Worm (Caenorhabditis elegans): Measurements from ENCODE around the gene Y27F2A.9.
"Not testable (repeated sequence)": the region's sequence is repeated elsewhere in the genome, so short reads cannot be mapped to it uniquely, and the experiment has no call there.

The Y27F2A.9 gene

DNA sequence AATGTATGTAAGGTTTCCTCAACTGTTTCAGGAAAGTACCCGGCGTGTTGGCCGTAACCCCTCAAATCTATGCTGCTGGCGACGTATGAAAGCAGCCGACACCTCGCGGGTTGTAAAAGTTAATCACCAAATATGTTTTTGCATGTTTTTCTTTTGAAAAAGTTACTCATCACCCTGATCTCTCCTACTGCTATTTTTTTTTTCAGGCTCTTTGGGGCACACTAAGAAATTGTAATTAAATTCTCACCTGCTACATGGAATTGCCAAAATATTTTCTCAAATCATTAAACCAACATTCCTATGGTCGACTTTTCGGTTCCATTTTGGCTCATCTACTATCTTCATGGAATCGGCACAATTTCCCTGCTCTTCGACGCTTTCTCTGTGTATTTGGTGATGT lies 6.6 kb downstream of the Y27F2A.9 start, which contains the start of gene sri-78:
Gene sri-78, plus strand, starts transcription at position 301 of the 400 bp plus-strand sequence.
- TF ChIP-seq pqm-1 (tag; optimal IDR thresholded peaks at IDR 0.05); hlh-13 (GFP tag; optimal IDR thresholded peaks at IDR 0.05); ceh-22 (tag; optimal IDR thresholded peaks at IDR 0.05): not testable (repeated sequence)

DNA sequence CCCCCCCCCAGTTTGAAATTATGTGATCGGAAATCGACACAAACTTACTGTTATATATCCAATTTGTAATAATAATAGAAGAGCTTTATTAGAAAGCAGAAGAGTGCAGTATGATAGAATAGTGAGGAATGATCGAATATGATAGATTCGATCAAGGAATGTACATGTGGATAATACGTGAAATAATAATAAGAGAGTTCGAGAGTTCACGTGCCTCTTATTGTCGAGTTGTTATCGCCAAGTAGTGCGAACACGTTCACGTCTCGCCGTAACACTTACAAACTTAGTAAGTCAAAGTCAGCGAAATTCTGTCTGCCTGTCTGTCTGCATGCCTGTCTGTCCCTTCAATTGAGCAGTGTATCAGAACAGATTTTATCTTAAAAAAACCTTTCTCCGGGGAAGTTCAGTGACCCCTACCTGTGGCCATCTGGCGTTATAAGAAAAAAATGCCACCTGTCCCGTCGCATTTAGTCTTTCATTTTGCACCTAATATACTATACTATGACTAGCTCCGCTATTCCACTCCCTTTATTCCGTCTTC lies 8.1 kb downstream of the Y27F2A.9 start, which contains the start of the genes Y27F2A.6 and Y27F2A.8:
Gene Y27F2A.6, minus strand, starts transcription at position 101 of the 541 bp plus-strand sequence.
Gene Y27F2A.8, plus strand, starts transcription at position 491 of the 541 bp plus-strand sequence.
- not testable (repeated sequence) for TF ChIP-seq K09A11.1 (tag; optimal IDR thresholded peaks at IDR 0.05; ENCODE audit: insufficient read depth); dve-1 (tag; optimal IDR thresholded peaks at IDR 0.05); ref-2 (tag; optimal IDR thresholded peaks at IDR 0.05)

DNA sequence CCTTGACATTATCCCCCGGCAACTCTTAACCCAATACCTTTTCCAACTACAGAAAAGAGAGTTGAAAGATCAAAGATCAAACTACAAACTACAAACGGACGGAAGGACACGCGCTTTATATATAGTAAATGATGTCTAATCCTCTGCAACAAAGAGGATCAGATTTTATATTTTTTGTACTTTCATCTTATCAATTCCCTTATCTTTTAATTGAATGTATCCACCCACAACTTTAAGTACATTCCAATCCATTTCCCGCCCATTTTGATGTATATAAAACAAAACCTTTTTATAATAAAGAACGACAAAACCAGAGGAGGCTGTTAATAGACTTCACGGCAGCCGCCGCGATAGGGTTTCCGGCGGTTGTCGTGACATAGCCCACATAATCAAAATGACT lies 13.8 kb downstream of the Y27F2A.9 start, which contains the start of gene sri-40:
Gene sri-40, plus strand, starts transcription at position 301 of the 400 bp plus-strand sequence.
- TF ChIP-seq fkh-6, syd-9, hlh-6 (tag; optimal IDR thresholded peaks at IDR 0.05): not testable (repeated sequence)

DNA sequence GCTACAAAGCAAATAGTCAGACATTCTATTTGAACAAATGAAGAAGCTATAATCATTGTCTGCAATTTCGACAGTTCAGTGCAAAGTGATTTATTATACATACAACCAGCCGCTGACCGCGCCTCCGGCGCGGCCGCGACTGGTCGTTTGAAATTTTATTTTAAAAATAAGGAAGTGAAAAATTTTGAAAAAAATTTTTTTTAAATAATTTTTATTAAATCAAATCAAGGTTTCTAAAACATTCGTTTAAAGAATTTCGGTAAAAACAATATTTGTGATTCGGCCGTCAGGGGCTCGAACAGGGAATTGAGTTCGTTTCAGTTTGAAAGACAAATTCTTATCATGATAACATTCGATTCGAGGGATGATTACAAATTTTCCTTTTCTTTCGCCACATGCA lies 19.3 kb downstream of the Y27F2A.9 start, which contains the start of gene Y27F2A.10:
Gene Y27F2A.10, minus strand, starts transcription at position 101 of the 400 bp plus-strand sequence.
- TF ChIP-seq C38D4.7 (GFP tag; optimal IDR thresholded peaks at IDR 0.05) (no peak), ets-4 (tag; optimal IDR thresholded peaks at IDR 0.05) (no peak), zip-5 (tag; optimal IDR thresholded peaks at IDR 0.05) (no peak), ceh-18 (tag; optimal IDR thresholded peaks at IDR 0.05) (no peak), hlh-6 (tag; optimal IDR thresholded peaks at IDR 0.05) (no peak), F13H6.1 (tag; optimal IDR thresholded peaks at IDR 0.05) (no peak), gmeb-2 (tag; optimal IDR thresholded peaks at IDR 0.05) (no peak)

DNA sequence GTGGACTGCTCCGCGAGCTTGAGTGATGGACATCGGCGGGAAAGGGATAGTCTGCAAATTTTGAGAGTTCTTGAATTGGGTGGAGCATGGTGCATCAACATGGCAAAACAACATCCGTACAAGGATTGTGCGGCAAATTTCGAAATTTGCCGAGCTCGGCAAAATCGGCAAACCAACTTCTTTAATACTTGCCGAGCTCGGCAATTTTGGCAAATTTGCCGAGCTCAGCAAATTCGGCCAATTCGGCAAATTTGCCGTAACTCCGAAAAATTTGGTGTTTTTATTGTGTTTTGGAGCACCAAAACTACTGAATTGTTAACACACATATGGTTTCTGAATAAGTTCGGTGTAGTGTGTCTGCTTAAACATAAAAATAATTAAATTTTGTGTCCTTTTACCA lies 21.4 kb downstream of the Y27F2A.9 start, which contains the start of gene fbxc-55:
Gene fbxc-55, minus strand, starts transcription at position 101 of the 400 bp plus-strand sequence.
- TF ChIP-seq ceh-30 (tag; optimal IDR thresholded peaks at IDR 0.05) (no peak), hlh-15 (tag; optimal IDR thresholded peaks at IDR 0.05) (no peak), hlh-8 (tag; optimal IDR thresholded peaks at IDR 0.05) (no peak), rnt-1 (tag; optimal IDR thresholded peaks at IDR 0.05) (no peak), hlh-6 (tag; optimal IDR thresholded peaks at IDR 0.05) (no peak), C38D4.7 (GFP tag; optimal IDR thresholded peaks at IDR 0.05) (no peak), unc-42 (tag; optimal IDR thresholded peaks at IDR 0.05) (no peak), elt-4 (tag; optimal IDR thresholded peaks at IDR 0.05) (no peak), unc-55 (GFP tag; optimal IDR thresholded peaks at IDR 0.05) (no peak), T23F11.4 (GFP tag; optimal IDR thresholded peaks at IDR 0.05) (no peak), ttx-3 (tag; optimal IDR thresholded peaks at IDR 0.05) (no peak), npax-4 (tag; optimal IDR thresholded peaks at IDR 0.05) (no peak), hlh-13 (GFP tag; optimal IDR thresholded peaks at IDR 0.05) (no peak), F13H6.1 (tag; optimal IDR thresholded peaks at IDR 0.05) (no peak), nhr-11 (tag; optimal IDR thresholded peaks at IDR 0.05) (no peak)

DNA sequence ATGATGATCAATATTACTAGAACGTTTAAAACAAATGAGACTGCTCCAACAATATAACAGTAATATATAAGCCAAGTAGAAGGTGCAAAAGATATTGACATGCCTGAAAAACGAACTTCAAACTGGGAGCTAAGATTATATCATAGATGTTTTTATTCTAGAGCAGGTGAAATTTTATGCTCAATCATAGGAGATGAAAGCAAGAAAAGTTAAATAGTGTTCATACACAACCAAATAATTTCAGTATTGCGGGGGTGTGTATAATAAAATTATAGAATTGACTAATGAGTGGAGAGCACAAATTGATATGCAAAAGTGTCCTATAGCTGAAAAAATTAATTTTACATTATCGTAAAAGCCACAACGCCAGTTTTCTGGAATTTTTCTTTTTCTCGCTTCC lies 32.5 kb downstream of the Y27F2A.9 start, which contains the start of gene sri-34:
Gene sri-34, minus strand, starts transcription at position 101 of the 400 bp plus-strand sequence.
- TF ChIP-seq nhr-232 (tag; optimal IDR thresholded peaks at IDR 0.05) (no peak), K02D7.2 (tag; optimal IDR thresholded peaks at IDR 0.05) (no peak), rnt-1 (tag; optimal IDR thresholded peaks at IDR 0.05) (no peak), tbx-2 (tag; optimal IDR thresholded peaks at IDR 0.05) (no peak), che-1 (tag; optimal IDR thresholded peaks at IDR 0.05) (no peak), dmd-4 (tag; optimal IDR thresholded peaks at IDR 0.05; ENCODE audit: borderline replicate concordance) (no peak), ceh-6 (GFP tag; optimal IDR thresholded peaks at IDR 0.05) (no peak), ama-1 (optimal IDR thresholded peaks at IDR 0.05) (no peak), sox-4 (tag; optimal IDR thresholded peaks at IDR 0.05) (no peak), T23F11.4 (GFP tag; optimal IDR thresholded peaks at IDR 0.05) (no peak), gmeb-2 (tag; optimal IDR thresholded peaks at IDR 0.05) (no peak), ceh-2 (tag; optimal IDR thresholded peaks at IDR 0.05) (no peak), tbx-7 (tag; optimal IDR thresholded peaks at IDR 0.05) (no peak), hlh-8 (tag; optimal IDR thresholded peaks at IDR 0.05) (no peak)
